Worm (Caenorhabditis elegans) whole organism, L1 larva: ENCODE data around the gene C06B3.1.

Experiments
- C04F5.9 ChIP-seq: sonication (generic microtip); optimal IDR thresholded peaks from 2 replicates; lab custom pipeline; 2016; ENCODE audit warnings: missing genetic modification characterization, missing compliant biosample characterization
- C16A3.4 ChIP-seq: fragments of 150-350 bp; optimal IDR thresholded peaks from 2 replicates; lab custom pipeline; 2014; ENCODE audit warnings: missing biosample characterization, missing genetic modification characterization
- F16B12.6 ChIP-seq: fragments of 150-350 bp; optimal IDR thresholded peaks from 2 replicates; lab custom pipeline; 2014; ENCODE audit warnings: missing biosample characterization, missing genetic modification characterization
- ama-1 ChIP-seq: fragments of 150-350 bp; optimal IDR thresholded peaks from 2 replicates; lab custom pipeline; 2014
- blmp-1 ChIP-seq: fragments of 150-350 bp; optimal IDR thresholded peaks from 2 replicates; lab custom pipeline; 2014; ENCODE audit warnings: missing biosample characterization, missing genetic modification characterization
- ceh-82 ChIP-seq, 3 experiments: fragments of 150-350 bp in 1 of 3; sonication (generic microtip) in 2 of 3; optimal IDR thresholded peaks; 2 replicates each; lab custom pipeline; 2014 to 2017; ENCODE audit warnings: missing biosample characterization in 3 of 3, missing genetic modification characterization in 3 of 3
- ceh-88 ChIP-seq: fragments of 200-800 bp; sonication (Bioruptor generic); IDR thresholded peaks from 2 replicates; pipeline ENCODE4 v1.3.6; 2022; ENCODE audit warnings: missing genetic modification characterization, missing compliant biosample characterization
- ceh-90 ChIP-seq: sonication (generic microtip); optimal IDR thresholded peaks from 2 replicates; lab custom pipeline; 2016; ENCODE audit warnings: missing genetic modification characterization, missing compliant biosample characterization
- dpl-1 ChIP-seq, 3 experiments: fragments of 150-350 bp in 2 of 3; sonication (generic microtip) in 1 of 3; optimal IDR thresholded peaks; 2 replicates each; lab custom pipeline; 2014 to 2017; ENCODE audit warnings: missing biosample characterization in 3 of 3, missing genetic modification characterization in 3 of 3, missing genetic modification reagents in 3 of 3
- dsc-1 ChIP-seq: sonication (generic microtip); optimal IDR thresholded peaks from 2 replicates; lab custom pipeline; 2016; ENCODE audit warnings: mild to moderate bottlenecking, missing genetic modification characterization, missing compliant biosample characterization
- efl-1 ChIP-seq, 4 experiments: fragments of 150-350 bp; optimal IDR thresholded peaks in 3 of 4; peaks in 1 of 4; 1 replicate in 1 of 4; 2 replicates in 3 of 4; lab custom pipeline; 2014; ENCODE audit warnings: missing biosample characterization in 2 of 4, missing genetic modification characterization in 2 of 4, missing genetic modification reagents in 2 of 4
- elt-2 ChIP-seq: sonication (generic microtip); optimal IDR thresholded peaks from 2 replicates; lab custom pipeline; 2016; ENCODE audit warnings: missing genetic modification characterization, mild to moderate bottlenecking, inconsistent platforms, missing compliant biosample characterization, missing genetic modification reagents
- hpl-2 ChIP-seq: fragments of 150-350 bp; optimal IDR thresholded peaks from 2 replicates; lab custom pipeline; 2014; ENCODE audit warnings: missing biosample characterization, missing genetic modification reagents, missing genetic modification characterization
- jun-1 ChIP-seq: fragments of 150-350 bp; optimal IDR thresholded peaks from 2 replicates; lab custom pipeline; 2014; ENCODE audit warnings: missing biosample characterization, missing genetic modification reagents, missing genetic modification characterization
- lin-13 ChIP-seq: fragments of 150-350 bp; optimal IDR thresholded peaks from 2 replicates; lab custom pipeline; 2014; ENCODE audit warnings: missing biosample characterization, missing genetic modification reagents, missing genetic modification characterization
- lin-14 ChIP-seq: fragments of 200-800 bp; sonication (Bioruptor generic); optimal IDR thresholded peaks from 2 replicates; lab custom pipeline; 2018; ENCODE audit warnings: mild to moderate bottlenecking, missing genetic modification characterization, moderate library complexity, missing compliant biosample characterization
- lin-15B ChIP-seq: fragments of 150-350 bp; sonication (generic microtip); optimal IDR thresholded peaks from 3 replicates; lab custom pipeline; 2014; ENCODE audit warnings: missing biosample characterization, missing genetic modification characterization
- lin-35 ChIP-seq, 2 experiments: fragments of 150-350 bp; optimal IDR thresholded peaks; 2 replicates each; lab custom pipeline; 2014; ENCODE audit warnings: missing biosample characterization in 2 of 2, missing genetic modification characterization in 2 of 2, missing genetic modification reagents in 2 of 2
- mep-1 ChIP-seq: fragments of 150-350 bp; optimal IDR thresholded peaks from 2 replicates; lab custom pipeline; 2014; ENCODE audit warnings: missing biosample characterization, missing genetic modification characterization
- nhr-12 ChIP-seq: sonication (generic microtip); optimal IDR thresholded peaks from 2 replicates; lab custom pipeline; 2017; ENCODE audit warnings: missing biosample characterization, missing genetic modification characterization
- nhr-20 ChIP-seq: sonication (generic microtip); optimal IDR thresholded peaks from 2 replicates; lab custom pipeline; 2016; ENCODE audit warnings: mild to moderate bottlenecking, missing genetic modification characterization, missing compliant biosample characterization
- nhr-71 ChIP-seq: sonication (generic microtip); optimal IDR thresholded peaks from 2 replicates; lab custom pipeline; 2016; ENCODE audit warnings: mild to moderate bottlenecking, missing genetic modification characterization, moderate library complexity, missing compliant biosample characterization
- nhr-84 ChIP-seq: sonication (generic microtip); optimal IDR thresholded peaks from 2 replicates; lab custom pipeline; 2017; ENCODE audit warnings: missing biosample characterization, missing genetic modification characterization
- nhr-85 ChIP-seq: sonication (generic microtip); peaks from one replicate; lab custom pipeline; 2016; ENCODE audit warnings: missing genetic modification characterization, inconsistent platforms, missing compliant biosample characterization
- pax-3 ChIP-seq: fragments of 200-800 bp; sonication (Bioruptor generic); optimal IDR thresholded peaks from 2 replicates; lab custom pipeline; 2018; ENCODE audit warnings: mild to moderate bottlenecking, missing genetic modification characterization, moderate library complexity, missing compliant biosample characterization
- pqm-1 ChIP-seq: sonication (generic microtip); optimal IDR thresholded peaks from 3 replicates; lab custom pipeline; 2017; ENCODE audit warnings: missing biosample characterization, missing genetic modification characterization
- snu-23 ChIP-seq: sonication (generic microtip); optimal IDR thresholded peaks from 2 replicates; lab custom pipeline; 2016; ENCODE audit warnings: missing genetic modification characterization, missing compliant biosample characterization
- sptf-1 ChIP-seq: fragments of 150-350 bp; optimal IDR thresholded peaks from 2 replicates; lab custom pipeline; 2014; ENCODE audit warnings: missing biosample characterization, missing genetic modification characterization
- tbx-2 ChIP-seq: sonication (generic microtip); optimal IDR thresholded peaks from 2 replicates; lab custom pipeline; 2016; ENCODE audit warnings: missing genetic modification characterization, missing compliant biosample characterization
- unc-130 ChIP-seq: fragments of 150-350 bp; optimal IDR thresholded peaks from 2 replicates; lab custom pipeline; 2017; ENCODE audit warnings: missing biosample characterization, missing genetic modification characterization, inconsistent platforms
- unc-98 ChIP-seq: fragments of 200-800 bp; sonication (Bioruptor generic); IDR thresholded peaks from 2 replicates; pipeline ENCODE4 v1.3.6; 2022; ENCODE audit warnings: missing genetic modification characterization, missing compliant biosample characterization
- vab-15 ChIP-seq: sonication (generic microtip); optimal IDR thresholded peaks from 2 replicates; lab custom pipeline; 2017; ENCODE audit warnings: missing genotype, mild to moderate bottlenecking, missing genetic modification characterization, missing compliant biosample characterization
- xbp-1 ChIP-seq: sonication (generic microtip); optimal IDR thresholded peaks from 2 replicates; lab custom pipeline; 2016; ENCODE audit warnings: missing genetic modification characterization, missing compliant biosample characterization
- ztf-11 ChIP-seq, 2 experiments: sonication (generic microtip); optimal IDR thresholded peaks; 2 replicates each; lab custom pipeline; 2016 to 2017; ENCODE audit warnings: missing genetic modification characterization in 2 of 2, missing biosample characterization in 1 of 2, missing compliant biosample characterization in 1 of 2

Gene C06B3.1

DNA sequence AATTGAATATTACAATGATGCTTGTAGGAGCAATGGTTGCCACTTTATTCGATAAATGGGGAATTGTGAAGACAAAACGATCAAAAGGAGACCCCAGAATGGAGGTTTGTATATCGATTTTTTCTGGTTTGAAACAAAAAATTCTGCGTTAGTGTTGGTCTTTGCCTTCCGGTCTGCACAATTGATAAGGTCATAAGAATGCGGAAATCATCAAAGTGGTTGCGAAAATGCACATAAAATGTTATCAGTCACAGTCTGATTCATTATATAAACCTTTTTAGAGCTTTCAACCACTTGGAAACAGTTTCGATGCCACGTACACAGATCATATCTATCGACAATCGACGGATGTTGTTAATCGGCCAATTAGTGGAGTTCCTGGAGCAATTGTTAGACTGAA, 9.0 kb upstream of the C06B3.1 start:
- TF ChIP-seq vab-15 (no peak), tbx-2 (tag; lab: Kevin White, UChicago) (no peak), dsc-1 (no peak), ztf-11 (tag; optimal IDR thresholded peaks at IDR 0.05; lab: Kevin White, UChicago) (no peak), C04F5.9 (tag; lab: Kevin White, UChicago) (no peak), jun-1 (tag; lab: Kevin White, UChicago) (peak; percentile 9), unc-98 (GFP tag; lab: Robert Waterston, UW) (no peak), hpl-2 (GFP tag; lab: Kevin White, UChicago) (no peak), nhr-85 (tag; lab: Kevin White, UChicago) (no peak), nhr-84 (no peak), elt-2 (tag; lab: Kevin White, UChicago) (peak; percentile 85), sptf-1 (tag; lab: Kevin White, UChicago) (no peak), lin-35 (GFP tag; optimal IDR thresholded peaks at IDR 0.05; lab: Kevin White, UChicago) (peak in 1 of 2 experiments; percentile 48), pax-3 (no peak), ceh-90 (tag; lab: Kevin White, UChicago) (no peak), pqm-1 (peak; percentile 93), ceh-88 (no peak), nhr-20 (no peak)
- TF ChIP-seq, all 84 proteins: peak for 4

DNA sequence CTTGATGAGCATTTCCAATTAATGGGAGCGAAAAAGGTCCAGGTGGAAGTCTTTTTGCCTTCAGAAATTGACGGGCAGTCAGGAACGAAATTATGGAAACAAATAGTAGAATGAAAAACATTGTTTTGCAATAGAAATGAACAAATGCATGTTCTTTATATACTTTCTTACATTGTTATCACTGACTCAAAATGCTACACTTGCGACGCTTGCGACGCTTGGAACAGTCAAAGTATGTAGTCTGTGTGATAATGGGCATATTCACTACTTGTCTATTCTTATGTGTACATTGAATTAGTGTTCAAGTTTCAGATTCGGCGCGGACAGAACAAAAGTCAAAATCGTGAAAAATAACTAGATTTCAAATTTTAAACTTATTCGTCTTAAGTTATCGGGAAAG, 4.2 kb upstream of the C06B3.1 start, which contains the start of gene cyp-35C1:
cyp-35C1 (minus strand) TSS at position 132 of the 400 bp plus-strand sequence.
- TF ChIP-seq unc-130 (tag; lab: Kevin White, UChicago) (no peak), elt-2 (tag; lab: Kevin White, UChicago) (peak; percentile 2), xbp-1 (no peak)

DNA sequence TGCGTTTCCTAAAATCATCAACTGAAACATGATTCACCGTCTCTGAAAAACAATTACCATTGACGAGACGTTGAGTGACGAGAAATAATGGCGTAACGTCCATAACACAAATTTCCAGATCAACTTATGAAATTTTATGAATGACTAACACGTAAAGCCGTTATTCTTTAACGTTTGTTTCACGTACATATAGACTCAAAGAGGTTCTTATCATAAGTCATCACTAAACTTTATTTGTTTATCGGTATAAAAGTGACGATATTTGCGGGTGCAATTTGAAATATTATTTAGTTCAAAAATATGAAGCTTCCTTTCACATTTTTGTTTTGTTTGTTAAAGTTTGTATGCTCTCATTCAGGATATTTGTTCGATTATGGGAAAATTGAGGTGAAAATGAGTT, 3.4 kb upstream of the C06B3.1 start, which contains the start of gene oac-3:
oac-3 (plus strand) TSS at position 301 of the 400 bp plus-strand sequence.
- TF ChIP-seq lin-15B (tag; lab: Kevin White, UChicago) (no peak), ama-1 (lab: Kevin White, UChicago) (no peak), lin-35 (GFP tag; optimal IDR thresholded peaks at IDR 0.05; lab: Kevin White, UChicago) (no peak)

DNA sequence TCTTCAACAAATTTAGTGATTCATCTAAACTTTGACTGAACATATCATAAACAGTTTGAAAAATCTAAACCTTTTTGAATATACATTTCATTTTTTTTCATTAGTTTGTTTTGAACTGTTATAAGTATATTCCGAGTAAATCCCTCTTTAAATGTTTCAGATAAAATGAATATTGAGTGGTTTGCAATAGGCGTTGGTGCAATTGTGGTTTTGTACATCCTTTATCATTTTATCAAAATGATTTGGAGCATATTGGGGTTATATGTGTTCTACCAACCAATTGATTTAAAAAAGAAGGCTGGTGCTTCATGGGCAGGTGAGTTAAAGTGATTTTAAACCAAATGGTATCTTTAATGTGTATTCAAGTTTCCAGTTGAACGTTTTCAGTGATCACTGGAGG, 1.9 kb downstream of the C06B3.1 start, which contains the start of gene stdh-3:
stdh-3 (plus strand) TSS at position 166 of the 400 bp plus-strand sequence.
- TF ChIP-seq C04F5.9 (tag; lab: Kevin White, UChicago) = no peak

DNA sequence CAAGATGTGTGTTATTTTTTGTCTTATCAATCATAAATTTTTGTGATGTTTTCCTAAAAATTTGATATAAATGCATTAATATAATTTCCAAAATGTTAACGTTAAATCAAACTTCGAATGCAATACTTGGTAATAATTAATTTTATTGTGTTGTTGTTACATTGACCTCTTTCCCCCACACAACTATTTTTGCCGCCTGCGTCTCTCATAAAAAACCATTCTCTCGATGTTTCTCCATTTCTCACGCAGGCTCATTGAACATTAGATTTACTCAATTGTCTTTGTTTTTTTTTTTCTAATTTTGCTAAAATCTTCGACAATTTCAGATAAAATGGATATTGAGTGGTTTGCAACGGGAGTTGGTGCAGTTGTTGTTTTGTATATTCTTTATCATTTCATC, 3.6 kb downstream of the C06B3.1 start, which contains the start of gene stdh-1:
stdh-1 (plus strand) TSS at position 327 of the 400 bp plus-strand sequence.
- no peak for TF ChIP-seq lin-13
- TF ChIP-seq efl-1 (optimal IDR thresholded peaks at IDR 0.05; lab: Kevin White, UChicago) = peak in 1 of 2 experiments; percentile 0
- TF ChIP-seq efl-1 (GFP tag; optimal IDR thresholded peaks at IDR 0.05 in 1 of 2; lab: Kevin White, UChicago) = peak in 1 of 2 experiments; percentile 61
- no peak for TF ChIP-seq F16B12.6 (tag; lab: Kevin White, UChicago)
- TF ChIP-seq mep-1 (tag; lab: Kevin White, UChicago) = peak; percentile 35
- TF ChIP-seq snu-23 = peak; percentile 25
- TF ChIP-seq nhr-12 = no peak
- TF ChIP-seq ceh-82 (tag; optimal IDR thresholded peaks at IDR 0.05; lab: Kevin White, UChicago) = no peak
- TF ChIP-seq lin-14 (GFP tag; lab: Kevin White, UChicago) = peak; percentile 69
- peak; percentile 5 for TF ChIP-seq C16A3.4 (tag; lab: Kevin White, UChicago)
- TF ChIP-seq nhr-71 = peak; percentile 32
- TF ChIP-seq blmp-1 (tag; lab: Kevin White, UChicago) = peak; percentile 15
- TF ChIP-seq dpl-1 (GFP tag; optimal IDR thresholded peaks at IDR 0.05; lab: Kevin White, UChicago) = no peak
